Worm (Caenorhabditis elegans) whole organism, L2 larva: ENCODE results near the gene T19H12.15.

ENCODE experiments used
- C34F6.9 ChIP-seq: fragments of 150-350 bp; optimal IDR thresholded peaks from 2 replicates; lab custom pipeline; 2014; ENCODE audit warnings: missing biosample characterization, missing genetic modification characterization
- F13H6.1 ChIP-seq: sonication (generic microtip); optimal IDR thresholded peaks from 2 replicates; lab custom pipeline; 2016; ENCODE audit warnings: missing genetic modification characterization, missing compliant biosample characterization
- R02D3.7 ChIP-seq: fragments of 150-350 bp; optimal IDR thresholded peaks from 2 replicates; lab custom pipeline; 2014; ENCODE audit warnings: missing biosample characterization, missing genetic modification characterization
- Y55F3AM.14 ChIP-seq: fragments of 200-800 bp; sonication (Bioruptor generic); optimal IDR thresholded peaks from 2 replicates; lab custom pipeline; 2018; ENCODE audit warnings: mild to moderate bottlenecking, missing genetic modification characterization, missing compliant biosample characterization
- aly-2 ChIP-seq: fragments of 150-350 bp; optimal IDR thresholded peaks from 2 replicates; lab custom pipeline; 2014; ENCODE audit warnings: missing biosample characterization, missing genetic modification characterization
- ama-1 ChIP-seq: fragments of 150-350 bp; optimal IDR thresholded peaks from 2 replicates; lab custom pipeline; 2018; ENCODE audit warnings: inconsistent platforms
- blmp-1 ChIP-seq: sonication (generic microtip); optimal IDR thresholded peaks from 2 replicates; lab custom pipeline; 2017; ENCODE audit warnings: missing genetic modification characterization, mild to moderate bottlenecking, missing compliant biosample characterization, antibody characterized with exemption, moderate library complexity; ENCODE audit not compliant: insufficient read depth
- ceh-16 ChIP-seq: fragments of 150-350 bp; optimal IDR thresholded peaks from 2 replicates; lab custom pipeline; 2014; ENCODE audit warnings: missing biosample characterization, missing genetic modification characterization
- ceh-82 ChIP-seq: fragments of 150-350 bp; optimal IDR thresholded peaks from 2 replicates; lab custom pipeline; 2014; ENCODE audit warnings: missing biosample characterization, missing genetic modification characterization
- crh-2 ChIP-seq: sonication (generic microtip); optimal IDR thresholded peaks from 2 replicates; lab custom pipeline; 2017; ENCODE audit warnings: missing biosample characterization, missing genetic modification characterization
- dmd-4 ChIP-seq: sonication (generic microtip); optimal IDR thresholded peaks from 2 replicates; lab custom pipeline; 2017; ENCODE audit warnings: missing biosample characterization, missing genetic modification characterization
- egl-27 ChIP-seq: sonication (generic microtip); optimal IDR thresholded peaks from 3 replicates; lab custom pipeline; 2017; ENCODE audit warnings: missing biosample characterization, missing genetic modification reagents, missing genetic modification characterization
- elt-1 ChIP-seq: fragments of 150-350 bp; optimal IDR thresholded peaks from 2 replicates; lab custom pipeline; 2014; ENCODE audit warnings: missing biosample characterization, missing genetic modification characterization
- elt-3 ChIP-seq: sonication (generic microtip); optimal IDR thresholded peaks from 2 replicates; lab custom pipeline; 2017; ENCODE audit warnings: missing biosample characterization, missing genetic modification characterization
- fos-1 ChIP-seq: fragments of 150-350 bp; optimal IDR thresholded peaks from 2 replicates; lab custom pipeline; 2014; ENCODE audit warnings: missing biosample characterization, missing genetic modification characterization
- gmeb-1 ChIP-seq: fragments of 150-350 bp; optimal IDR thresholded peaks from 2 replicates; lab custom pipeline; 2014; ENCODE audit warnings: missing biosample characterization, missing genetic modification characterization
- lin-11 ChIP-seq: fragments of 150-350 bp; sonication (generic microtip); optimal IDR thresholded peaks from 2 replicates; lab custom pipeline; 2014; ENCODE audit warnings: missing biosample characterization, missing genetic modification characterization, inconsistent platforms, mixed read lengths
- lin-13 ChIP-seq: fragments of 150-350 bp; optimal IDR thresholded peaks from 2 replicates; lab custom pipeline; 2014; ENCODE audit warnings: missing biosample characterization, missing genetic modification reagents, missing genetic modification characterization
- lsy-2 ChIP-seq, 2 experiments: fragments of 150-350 bp in 1 of 2; sonication (generic microtip) in 1 of 2; optimal IDR thresholded peaks; 2 replicates each; lab custom pipeline; 2014 to 2017; ENCODE audit warnings: missing biosample characterization in 2 of 2, missing genetic modification characterization in 2 of 2
- mab-5 ChIP-seq: fragments of 150-350 bp; optimal IDR thresholded peaks from 2 replicates; lab custom pipeline; 2014; ENCODE audit warnings: missing biosample characterization, missing genetic modification characterization
- nhr-10 ChIP-seq: sonication (generic microtip); optimal IDR thresholded peaks from 2 replicates; lab custom pipeline; 2017; ENCODE audit warnings: missing biosample characterization, missing genetic modification characterization
- nhr-11 ChIP-seq: fragments of 150-350 bp; optimal IDR thresholded peaks from 2 replicates; lab custom pipeline; 2014; ENCODE audit warnings: missing biosample characterization, missing genetic modification characterization
- nhr-12 ChIP-seq: fragments of 150-350 bp; optimal IDR thresholded peaks from 2 replicates; lab custom pipeline; 2014; ENCODE audit warnings: missing biosample characterization, missing genetic modification characterization
- nhr-129 ChIP-seq: fragments of 150-350 bp; optimal IDR thresholded peaks from 2 replicates; lab custom pipeline; 2014; ENCODE audit warnings: missing biosample characterization, missing genetic modification characterization
- nhr-25 ChIP-seq: fragments of 150-350 bp; sonication (generic microtip); optimal IDR thresholded peaks from 3 replicates; lab custom pipeline; 2014; ENCODE audit warnings: missing biosample characterization, missing genetic modification characterization
- nhr-77 ChIP-seq: fragments of 150-350 bp; optimal IDR thresholded peaks from 2 replicates; lab custom pipeline; 2014; ENCODE audit warnings: missing biosample characterization, missing genetic modification characterization
- peb-1 ChIP-seq: fragments of 150-350 bp; optimal IDR thresholded peaks from 2 replicates; lab custom pipeline; 2014; ENCODE audit warnings: missing biosample characterization, missing genetic modification characterization
- sem-4 ChIP-seq: fragments of 150-350 bp; optimal IDR thresholded peaks from 2 replicates; lab custom pipeline; 2014; ENCODE audit warnings: missing biosample characterization, missing genetic modification reagents, missing genetic modification characterization
- skn-1 ChIP-seq: sonication (generic microtip); optimal IDR thresholded peaks from 2 replicates; lab custom pipeline; 2017; ENCODE audit warnings: missing biosample characterization, missing genetic modification characterization
- sma-3 ChIP-seq: sonication (generic microtip); optimal IDR thresholded peaks from 2 replicates; lab custom pipeline; 2016; ENCODE audit warnings: missing genetic modification reagents, missing genetic modification characterization, missing compliant biosample characterization
- sma-9 ChIP-seq, 2 experiments: fragments of 150-350 bp in 1 of 2; sonication (generic microtip) in 1 of 2; optimal IDR thresholded peaks; 2 replicates each; lab custom pipeline; 2014 to 2016; ENCODE audit warnings: missing genetic modification characterization in 2 of 2, mild to moderate bottlenecking in 1 of 2, missing biosample characterization in 1 of 2, missing compliant biosample characterization in 1 of 2, missing genetic modification reagents in 1 of 2, moderate library complexity in 1 of 2
- snpc-4 ChIP-seq: fragments of 150-350 bp; optimal IDR thresholded peaks from 2 replicates; lab custom pipeline; 2014; ENCODE audit warnings: missing biosample characterization, missing genetic modification characterization
- unc-39 ChIP-seq: fragments of 150-350 bp; optimal IDR thresholded peaks from 2 replicates; lab custom pipeline; 2014; ENCODE audit warnings: missing biosample characterization, missing genetic modification characterization
- unc-55 ChIP-seq: fragments of 150-350 bp; sonication (generic microtip); optimal IDR thresholded peaks from 3 replicates; lab custom pipeline; 2014; ENCODE audit warnings: missing biosample characterization, missing genetic modification reagents, missing genetic modification characterization
- unc-62 ChIP-seq: fragments of 150-350 bp; optimal IDR thresholded peaks from 2 replicates; lab custom pipeline; 2014; ENCODE audit warnings: missing biosample characterization, missing genetic modification reagents, missing genetic modification characterization
- zag-1 ChIP-seq: fragments of 150-350 bp; optimal IDR thresholded peaks from 2 replicates; lab custom pipeline; 2014; ENCODE audit warnings: missing biosample characterization, missing genetic modification characterization
- ztf-1 ChIP-seq: fragments of 200-800 bp; sonication (Bioruptor generic); conservative IDR thresholded peaks from 2 replicates; pipeline ENCODE4 v1.3.6; 2022; ENCODE audit warnings: missing genetic modification characterization, missing compliant biosample characterization
- ztf-11 ChIP-seq: sonication (generic microtip); optimal IDR thresholded peaks from 2 replicates; lab custom pipeline; 2017; ENCODE audit warnings: missing biosample characterization, missing genetic modification characterization

T19H12.15 gene

ce11 chrV:4851969-4852368 is 27.2 kb downstream of the T19H12.15 start:
- TF ChIP-seq unc-39 (tag; lab: Kevin White, UChicago) = no peak
- TF ChIP-seq ceh-16 (tag; lab: Kevin White, UChicago) = no peak
- TF ChIP-seq skn-1 (tag; lab: Kevin White, UChicago) = no peak
- TF ChIP-seq ceh-82 (tag; lab: Kevin White, UChicago) = no peak
- TF ChIP-seq egl-27 (tag; lab: Kevin White, UChicago) = no peak
- no peak for TF ChIP-seq lin-13 (GFP tag; lab: Kevin White, UChicago)
- no peak for TF ChIP-seq snpc-4 (tag; lab: Kevin White, UChicago)
- no peak for TF ChIP-seq elt-1 (tag; lab: Kevin White, UChicago)
- no peak for TF ChIP-seq elt-3
- TF ChIP-seq lin-11 (tag; lab: Kevin White, UChicago) = no peak
- no peak for TF ChIP-seq sma-3 (GFP tag; lab: Kevin White, UChicago)

- TF ChIP-seq nhr-77 (no peak), skn-1 (tag; lab: Kevin White, UChicago) (no peak), nhr-25 (tag; lab: Kevin White, UChicago) (no peak), unc-39 (tag; lab: Kevin White, UChicago) (no peak), zag-1 (tag; lab: Kevin White, UChicago) (no peak), lsy-2 (tag; optimal IDR thresholded peaks at IDR 0.05; lab: Kevin White, UChicago) (no peak), elt-1 (tag; lab: Kevin White, UChicago) (no peak), ceh-82 (tag; lab: Kevin White, UChicago) (no peak), ama-1 (no peak), Y55F3AM.14 (GFP tag; lab: Kevin White, UChicago) (no peak), ztf-11 (no peak), nhr-11 (no peak), aly-2 (no peak), mab-5 (tag; lab: Kevin White, UChicago) (no peak), ztf-1 (GFP tag; lab: Robert Waterston, UW) (no peak), unc-55 (GFP tag; lab: Kevin White, UChicago) (no peak), nhr-12 (tag; lab: Kevin White, UChicago) (no peak), elt-3 (no peak), ceh-16 (tag; lab: Kevin White, UChicago) (no peak), R02D3.7 (no peak)
- TF ChIP-seq, all 48 proteins: peak for 0
Observed at ce11 chrV:4851138-4851537, 28.0 kb downstream of the T19H12.15 start, which contains the start of gene nex-4. Gene nex-4 (plus strand): TSS chrV:4851438.

- TF ChIP-seq Y55F3AM.14 (GFP tag; lab: Kevin White, UChicago) = no peak
- TF ChIP-seq nhr-25 (tag; lab: Kevin White, UChicago) = no peak
- TF ChIP-seq ama-1 = no peak
- no peak for TF ChIP-seq snpc-4 (tag; lab: Kevin White, UChicago)
- no peak for TF ChIP-seq sma-9 (GFP tag; optimal IDR thresholded peaks at IDR 0.05; lab: Kevin White, UChicago)
- TF ChIP-seq sma-9 (tag; optimal IDR thresholded peaks at IDR 0.05; lab: Kevin White, UChicago) = no peak
Observed at ce11 chrV:4850446-4850845, 28.7 kb downstream of the T19H12.15 start.

- peak; percentile 12 for TF ChIP-seq sma-9 (GFP tag; optimal IDR thresholded peaks at IDR 0.05; lab: Kevin White, UChicago)
- TF ChIP-seq sma-9 (tag; optimal IDR thresholded peaks at IDR 0.05; lab: Kevin White, UChicago) = no peak
- TF ChIP-seq nhr-77 = no peak
- peak; percentile 21 for TF ChIP-seq fos-1 (tag; lab: Kevin White, UChicago)
- peak; percentile 29 for TF ChIP-seq skn-1 (tag; lab: Kevin White, UChicago)
- peak; percentile 43 for TF ChIP-seq C34F6.9 (tag; lab: Kevin White, UChicago)
- peak; percentile 19 for TF ChIP-seq gmeb-1
- no peak for TF ChIP-seq sem-4
- no peak for TF ChIP-seq blmp-1 (tag; lab: Kevin White, UChicago)
Observed at ce11 chrV:4847424-4847823, 31.7 kb downstream of the T19H12.15 start, which contains the start of gene abhd-5.1. Gene abhd-5.1 (plus strand): TSS chrV:4847653.

- no peak for TF ChIP-seq nhr-10 (tag; lab: Kevin White, UChicago)
- TF ChIP-seq lin-13 (GFP tag; lab: Kevin White, UChicago) = no peak
- TF ChIP-seq zag-1 (tag; lab: Kevin White, UChicago) = no peak
- no peak for TF ChIP-seq unc-62
- TF ChIP-seq crh-2 (tag; lab: Kevin White, UChicago) = no peak
- no peak for TF ChIP-seq egl-27 (tag; lab: Kevin White, UChicago)
- TF ChIP-seq lsy-2 (tag; optimal IDR thresholded peaks at IDR 0.05; lab: Kevin White, UChicago) = no peak
- no peak for TF ChIP-seq snpc-4 (tag; lab: Kevin White, UChicago)
- TF ChIP-seq skn-1 (tag; lab: Kevin White, UChicago) = no peak
- TF ChIP-seq sma-3 (GFP tag; lab: Kevin White, UChicago) = no peak
- TF ChIP-seq nhr-129 (tag; lab: Kevin White, UChicago) = no peak
- no peak for TF ChIP-seq C34F6.9 (tag; lab: Kevin White, UChicago)
- TF ChIP-seq F13H6.1 (tag; lab: Kevin White, UChicago) = no peak
- TF ChIP-seq peb-1 = no peak
- no peak for TF ChIP-seq Y55F3AM.14 (GFP tag; lab: Kevin White, UChicago)
- TF ChIP-seq dmd-4 = no peak
Observed at ce11 chrV:4846507-4846906, 32.6 kb downstream of the T19H12.15 start.
